Worm (Caenorhabditis elegans) whole organism, young adult: Measurements from ENCODE around the gene Y25C1A.7.

Experiments
- B0019.2 ChIP-seq: fragments of 200-800 bp; sonication (Bioruptor generic); conservative IDR thresholded peaks from 2 replicates; pipeline ENCODE4 v1.3.6; 2022; ENCODE audit warnings: missing genetic modification reagents, missing genetic modification characterization, missing compliant biosample characterization
- B0261.1 ChIP-seq: sonication (generic microtip); optimal IDR thresholded peaks from 2 replicates; lab custom pipeline; 2016; ENCODE audit warnings: mild to moderate bottlenecking, missing genetic modification characterization, moderate library complexity, missing compliant biosample characterization
- B0336.3 ChIP-seq: fragments of 200-800 bp; sonication (Bioruptor generic); IDR thresholded peaks from 2 replicates; pipeline ENCODE4 v1.3.6; 2022; ENCODE audit warnings: missing genetic modification characterization, missing compliant biosample characterization
- F23B12.7 ChIP-seq: sonication (generic microtip); optimal IDR thresholded peaks from 2 replicates; lab custom pipeline; 2017; ENCODE audit warnings: missing genetic modification characterization, mild to moderate bottlenecking, missing compliant biosample characterization, antibody characterized with exemption, moderate library complexity; ENCODE audit not compliant: insufficient read depth
- F52B5.7 ChIP-seq: sonication (generic microtip); optimal IDR thresholded peaks from 2 replicates; lab custom pipeline; 2016; ENCODE audit warnings: mild to moderate bottlenecking, missing genetic modification characterization, missing compliant biosample characterization
- F57C9.4 ChIP-seq: sonication (generic microtip); optimal IDR thresholded peaks from 2 replicates; lab custom pipeline; 2017; ENCODE audit warnings: mild to moderate bottlenecking, missing genetic modification characterization, missing compliant biosample characterization
- K11D2.4 ChIP-seq: fragments of 200-800 bp; sonication (Bioruptor generic); IDR thresholded peaks from 2 replicates; pipeline ENCODE4 v1.3.6; 2022; ENCODE audit warnings: missing genetic modification reagents, missing genetic modification characterization, missing compliant biosample characterization
- T07F8.4 ChIP-seq: sonication (generic microtip); optimal IDR thresholded peaks from 2 replicates; lab custom pipeline; 2016; ENCODE audit warnings: mild to moderate bottlenecking, missing genetic modification characterization, moderate library complexity, missing compliant biosample characterization
- Y56A3A.18 ChIP-seq: fragments of 200-800 bp; sonication (Bioruptor generic); IDR thresholded peaks from 2 replicates; pipeline ENCODE4 v1.3.6; 2022; ENCODE audit warnings: missing genetic modification reagents, missing genetic modification characterization, missing compliant biosample characterization
- Y79H2A.3 ChIP-seq: fragments of 200-800 bp; sonication (Bioruptor generic); conservative IDR thresholded peaks from 2 replicates; pipeline ENCODE4 v1.3.6; 2022; ENCODE audit warnings: missing genetic modification reagents, missing genetic modification characterization, missing compliant biosample characterization
- ZK185.1 ChIP-seq: sonication (generic microtip); optimal IDR thresholded peaks from 2 replicates; lab custom pipeline; 2016; ENCODE audit warnings: mild to moderate bottlenecking, missing genetic modification characterization, missing compliant biosample characterization; ENCODE audit not compliant: poor library complexity, severe bottlenecking
- bed-2 ChIP-seq: fragments of 200-800 bp; sonication (Bioruptor generic); IDR thresholded peaks from 2 replicates; pipeline ENCODE4 v1.3.6; 2022; ENCODE audit warnings: missing genetic modification reagents, missing genetic modification characterization, missing compliant biosample characterization
- cebp-1 ChIP-seq, 2 experiments: fragments of 200-800 bp in 1 of 2; sonication (Bioruptor generic) in 1 of 2; sonication (generic microtip) in 1 of 2; IDR thresholded peaks in 1 of 2; optimal IDR thresholded peaks in 1 of 2; 2 replicates each; pipeline versions ENCODE4 v1.3.6 to Lab custom; 2017 to 2022; ENCODE audit warnings: missing compliant biosample characterization in 2 of 2, missing genetic modification characterization in 2 of 2, mild to moderate bottlenecking in 1 of 2, missing genetic modification reagents in 1 of 2, moderate library complexity in 1 of 2
- ceh-100 ChIP-seq: fragments of 200-800 bp; sonication (Bioruptor generic); IDR thresholded peaks from 2 replicates; pipeline ENCODE4 v1.3.6; 2022; ENCODE audit warnings: missing genetic modification reagents, missing genetic modification characterization, missing compliant biosample characterization
- ceh-58 ChIP-seq: fragments of 200-800 bp; sonication (Bioruptor generic); IDR thresholded peaks from 2 replicates; pipeline ENCODE4 v1.3.6; 2022; ENCODE audit warnings: missing genetic modification characterization, missing compliant biosample characterization
- chd-7 ChIP-seq: sonication (generic microtip); optimal IDR thresholded peaks from 2 replicates; lab custom pipeline; 2016; ENCODE audit warnings: mild to moderate bottlenecking, missing genetic modification characterization, moderate library complexity, missing compliant biosample characterization
- die-1 ChIP-seq: sonication (generic microtip); optimal IDR thresholded peaks from 2 replicates; lab custom pipeline; 2016; ENCODE audit warnings: missing genotype, mild to moderate bottlenecking, missing genetic modification characterization, missing compliant biosample characterization
- dpl-1 ChIP-seq: fragments of 150-350 bp; optimal IDR thresholded peaks from 2 replicates; lab custom pipeline; 2014; ENCODE audit warnings: missing biosample characterization, missing genetic modification reagents, missing genetic modification characterization
- efl-1 ChIP-seq: fragments of 150-350 bp; optimal IDR thresholded peaks from 2 replicates; lab custom pipeline; 2014; ENCODE audit warnings: missing biosample characterization, missing genetic modification reagents, missing genetic modification characterization
- fkh-3 ChIP-seq: sonication (generic microtip); optimal IDR thresholded peaks from 2 replicates; lab custom pipeline; 2016; ENCODE audit warnings: mild to moderate bottlenecking, missing genetic modification characterization, missing compliant biosample characterization
- hlh-26 ChIP-seq: fragments of 200-800 bp; sonication (Bioruptor generic); conservative IDR thresholded peaks from 2 replicates; pipeline ENCODE4 v1.3.6; 2022; ENCODE audit warnings: missing genetic modification reagents, missing genetic modification characterization, missing compliant biosample characterization
- hmg-1.2 ChIP-seq: fragments of 200-800 bp; sonication (Bioruptor generic); IDR thresholded peaks from 2 replicates; pipeline ENCODE4 v1.3.6; 2022; ENCODE audit warnings: missing genetic modification reagents, missing genetic modification characterization, missing compliant biosample characterization
- hrde-1 ChIP-seq: sonication (generic microtip); optimal IDR thresholded peaks from 2 replicates; lab custom pipeline; 2016; ENCODE audit warnings: missing genetic modification characterization, mild to moderate bottlenecking, missing compliant biosample characterization, moderate library complexity, missing genotype, missing genetic modification reagents, borderline replicate concordance
- let-607 ChIP-seq, 2 experiments: fragments of 200-800 bp in 1 of 2; sonication (Bioruptor generic) in 1 of 2; sonication (generic microtip) in 1 of 2; optimal IDR thresholded peaks; 2 replicates each; lab custom pipeline; 2016 to 2018; ENCODE audit warnings: mild to moderate bottlenecking in 2 of 2, missing compliant biosample characterization in 2 of 2, missing genetic modification characterization in 2 of 2, moderate library complexity in 2 of 2, missing genotype in 1 of 2
- lin-26 ChIP-seq: fragments of 200-800 bp; sonication (Bioruptor generic); IDR thresholded peaks from 2 replicates; pipeline ENCODE4 v1.3.6; 2022; ENCODE audit warnings: missing genetic modification reagents, missing genetic modification characterization, missing compliant biosample characterization
- lin-40 ChIP-seq: sonication (generic microtip); optimal IDR thresholded peaks from 2 replicates; lab custom pipeline; 2016; ENCODE audit warnings: missing genetic modification characterization, mild to moderate bottlenecking, missing compliant biosample characterization, missing genotype, missing genetic modification reagents
- lin-54 ChIP-seq: fragments of 200-800 bp; sonication (Bioruptor generic); optimal IDR thresholded peaks from 2 replicates; lab custom pipeline; 2018; ENCODE audit warnings: mild to moderate bottlenecking, missing genetic modification characterization, missing compliant biosample characterization
- madf-6 ChIP-seq: fragments of 200-800 bp; sonication (Bioruptor generic); IDR thresholded peaks from 2 replicates; pipeline ENCODE4 v1.3.6; 2022; ENCODE audit warnings: missing genetic modification reagents, missing genetic modification characterization, missing compliant biosample characterization
- mcd-1 ChIP-seq: fragments of 200-800 bp; sonication (Bioruptor generic); IDR thresholded peaks from 2 replicates; pipeline ENCODE4 v1.3.6; 2022; ENCODE audit warnings: missing genetic modification reagents, missing genetic modification characterization, missing compliant biosample characterization
- nhr-90 ChIP-seq: sonication (generic microtip); optimal IDR thresholded peaks from 2 replicates; lab custom pipeline; 2016; ENCODE audit warnings: missing genotype, mild to moderate bottlenecking, missing genetic modification characterization, missing compliant biosample characterization
- pbrm-1 ChIP-seq: fragments of 200-800 bp; sonication (Bioruptor generic); IDR thresholded peaks from 2 replicates; pipeline ENCODE4 v1.3.6; 2022; ENCODE audit warnings: missing genetic modification reagents, missing genetic modification characterization, missing compliant biosample characterization
- rcor-1 ChIP-seq: fragments of 200-800 bp; sonication (Bioruptor generic); IDR thresholded peaks from 2 replicates; pipeline ENCODE4 v1.3.6; 2022; ENCODE audit warnings: missing genetic modification reagents, missing genetic modification characterization, missing compliant biosample characterization
- rpc-1 ChIP-seq, 2 experiments: fragments of 150-350 bp in 1 of 2; sonication (generic microtip) in 1 of 2; optimal IDR thresholded peaks; 2 replicates each; lab custom pipeline; 2014 to 2018; ENCODE audit warnings: missing biosample characterization in 1 of 2, missing genetic modification characterization in 1 of 2, missing genetic modification reagents in 1 of 2, missing genotype in 1 of 2
- snpc-1.3 ChIP-seq: sonication (generic microtip); optimal IDR thresholded peaks from 2 replicates; lab custom pipeline; 2017; ENCODE audit warnings: missing genetic modification characterization, mild to moderate bottlenecking, missing compliant biosample characterization, antibody characterized with exemption, moderate library complexity, missing genotype, missing genetic modification reagents; ENCODE audit not compliant: insufficient read depth
- snpc-3.4 ChIP-seq: sonication (generic microtip); optimal IDR thresholded peaks from 2 replicates; lab custom pipeline; 2017; ENCODE audit warnings: missing genetic modification characterization, mild to moderate bottlenecking, missing compliant biosample characterization, antibody characterized with exemption, moderate library complexity, missing genotype, missing genetic modification reagents
- snpc-4 ChIP-seq, 5 experiments: fragments of 150-350 bp in 1 of 5; sonication (generic microtip) in 4 of 5; optimal IDR thresholded peaks; 2 replicates each; lab custom pipeline; 2014 to 2018; ENCODE audit warnings: missing genetic modification characterization in 5 of 5, missing biosample characterization in 3 of 5, antibody characterized with exemption in 2 of 5, mild to moderate bottlenecking in 2 of 5, missing compliant biosample characterization in 2 of 5, missing genotype in 2 of 5, moderate library complexity in 2 of 5, missing genetic modification reagents in 1 of 5
- sptf-2 ChIP-seq: fragments of 200-800 bp; sonication (Bioruptor generic); optimal IDR thresholded peaks from 2 replicates; lab custom pipeline; 2018; ENCODE audit warnings: mild to moderate bottlenecking, missing genetic modification characterization, missing compliant biosample characterization
- tbp1 ChIP-seq: fragments of 200-800 bp; sonication (Bioruptor generic); optimal IDR thresholded peaks from 2 replicates; lab custom pipeline; 2018; ENCODE audit warnings: mild to moderate bottlenecking, missing genetic modification characterization, missing compliant biosample characterization
- unc-130 ChIP-seq: sonication (generic microtip); optimal IDR thresholded peaks from 2 replicates; lab custom pipeline; 2016; ENCODE audit warnings: missing genetic modification reagents, missing genetic modification characterization, missing compliant biosample characterization
- xnd-1 ChIP-seq: sonication (generic microtip); optimal IDR thresholded peaks from 2 replicates; lab custom pipeline; 2016; ENCODE audit warnings: missing genotype, missing genetic modification reagents, missing genetic modification characterization, missing compliant biosample characterization
- ztf-18 ChIP-seq: sonication (generic microtip); optimal IDR thresholded peaks from 2 replicates; lab custom pipeline; 2016; ENCODE audit warnings: missing genotype, mild to moderate bottlenecking, missing genetic modification characterization, missing compliant biosample characterization
- ztf-25 ChIP-seq: fragments of 200-800 bp; sonication (Bioruptor generic); IDR thresholded peaks from 2 replicates; pipeline ENCODE4 v1.3.6; 2022; ENCODE audit warnings: missing genetic modification reagents, missing genetic modification characterization, missing compliant biosample characterization
- ztf-6 ChIP-seq: fragments of 200-800 bp; sonication (Bioruptor generic); IDR thresholded peaks from 2 replicates; pipeline ENCODE4 v1.3.6; 2022; ENCODE audit warnings: missing genetic modification reagents, missing genetic modification characterization, missing compliant biosample characterization

Gene Y25C1A.7

DNA sequence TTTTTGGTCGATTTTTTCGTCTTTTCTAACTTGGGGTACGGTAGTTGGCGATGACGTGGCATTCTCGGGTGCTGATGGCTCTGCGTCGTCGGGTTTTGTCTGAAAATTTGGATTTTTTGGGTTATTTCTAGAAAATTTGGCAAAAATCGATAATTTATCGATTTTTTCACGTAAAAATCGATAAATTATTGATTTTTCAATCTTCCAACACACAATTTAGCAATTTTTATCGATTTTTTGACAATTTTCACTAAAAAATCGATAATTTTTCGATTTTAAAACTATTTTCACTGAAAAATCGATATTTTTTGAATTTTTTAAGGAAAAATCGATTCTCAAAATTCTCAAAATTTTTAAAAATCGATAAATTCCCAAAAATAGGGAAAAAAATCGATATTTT is 8.0 kb downstream of the Y25C1A.7 start:
- TF ChIP-seq ZK185.1 (tag; lab: Kevin White, UChicago) = no peak
- TF ChIP-seq B0336.3 (GFP tag; lab: Robert Waterston, UW) = no peak
- TF ChIP-seq Y79H2A.3 (GFP tag; lab: Robert Waterston, UW) = no peak
- no peak for TF ChIP-seq rcor-1 (GFP tag; lab: Robert Waterston, UW)
- TF ChIP-seq fkh-3 (tag; lab: Kevin White, UChicago) = no peak
- no peak for TF ChIP-seq bed-2 (GFP tag; lab: Robert Waterston, UW)
- TF ChIP-seq B0019.2 = no peak
- TF ChIP-seq snpc-3.4 (tag; lab: Kevin White, UChicago) = no peak

- peak; percentile 95 for TF ChIP-seq tbp1 (GFP tag; lab: Kevin White, UChicago)
- peak; percentile 53; the same call in 1 of the 2 replicates for TF ChIP-seq ceh-100 (GFP tag; lab: Robert Waterston, UW)
- TF ChIP-seq unc-130 (GFP tag; lab: Kevin White, UChicago) = peak; percentile 65
- peak; percentile 79 for TF ChIP-seq hmg-1.2 (GFP tag; lab: Robert Waterston, UW)
- peak; percentile 26 for TF ChIP-seq T07F8.4 (tag; lab: Kevin White, UChicago)
- no peak for TF ChIP-seq ceh-58 (GFP tag; lab: Robert Waterston, UW)
- TF ChIP-seq rcor-1 (GFP tag; lab: Robert Waterston, UW) = peak; percentile 56; the same call in 1 of the 2 replicates
- TF ChIP-seq die-1 (tag; lab: Kevin White, UChicago) = peak; percentile 8
- TF ChIP-seq ztf-18 (tag; lab: Kevin White, UChicago) = peak; percentile 52
- no peak for TF ChIP-seq ztf-25 (GFP tag; lab: Robert Waterston, UW)
- TF ChIP-seq nhr-90 (tag; lab: Kevin White, UChicago) = peak; percentile 69
- peak; percentile 4 for TF ChIP-seq dpl-1
- TF ChIP-seq F23B12.7 (tag; lab: Kevin White, UChicago) = peak; percentile 70
- TF ChIP-seq F57C9.4 (tag; lab: Kevin White, UChicago) = no peak
- TF ChIP-seq sptf-2 (GFP tag; lab: Kevin White, UChicago) = no peak
- TF ChIP-seq let-607 (tag; optimal IDR thresholded peaks at IDR 0.05; lab: Kevin White, UChicago) = peak; percentile 2 to 5
- 0 out of 2 replicates have a peak, but pooled peaks have one; percentile 12 for TF ChIP-seq cebp-1 (GFP tag; IDR thresholded peaks at IDR 0.05; lab: Robert Waterston, UW)
- peak; percentile 58 for TF ChIP-seq cebp-1 (tag; optimal IDR thresholded peaks at IDR 0.05; lab: Kevin White, UChicago)
- TF ChIP-seq snpc-3.4 (tag; lab: Kevin White, UChicago) = peak; percentile 34
- TF ChIP-seq madf-6 = peak; percentile 73
- TF ChIP-seq K11D2.4 (GFP tag; lab: Robert Waterston, UW) = 0 out of 2 replicates have a peak, but pooled peaks have one; percentile 33
- TF ChIP-seq lin-54 = peak; percentile 51
- TF ChIP-seq B0261.1 (tag; lab: Kevin White, UChicago) = peak; percentile 94
- TF ChIP-seq snpc-1.3 (tag; lab: Kevin White, UChicago) = peak; percentile 56
- TF ChIP-seq B0336.3 (GFP tag; lab: Robert Waterston, UW) = peak; percentile 45; the same call in 1 of the 2 replicates
- 0 out of 2 replicates have a peak, but pooled peaks have one; percentile 21 for TF ChIP-seq ztf-6 (GFP tag; lab: Robert Waterston, UW)
- no peak for TF ChIP-seq efl-1
- TF ChIP-seq snpc-4 (GFP tag; optimal IDR thresholded peaks at IDR 0.05; lab: Kevin White, UChicago) = peak; percentile 39
- TF ChIP-seq snpc-4 (tag; optimal IDR thresholded peaks at IDR 0.05; lab: Kevin White, UChicago) = peak in 3 of 4 experiments; percentile 41 to 62 (median 43)
- no peak; the same call in 1 of the 2 replicates for TF ChIP-seq pbrm-1 (GFP tag; lab: Robert Waterston, UW)
- TF ChIP-seq chd-7 (tag; lab: Kevin White, UChicago) = no peak
- peak; percentile 66 for TF ChIP-seq hrde-1 (tag; lab: Kevin White, UChicago)
- TF ChIP-seq rpc-1 (optimal IDR thresholded peaks at IDR 0.05; lab: Kevin White, UChicago) = peak; percentile 82
- TF ChIP-seq rpc-1 (tag; optimal IDR thresholded peaks at IDR 0.05; lab: Kevin White, UChicago) = peak; percentile 84
- TF ChIP-seq hlh-26 (GFP tag; lab: Robert Waterston, UW) = no peak
- no peak for TF ChIP-seq Y56A3A.18 (GFP tag; lab: Robert Waterston, UW)
- peak; percentile 48 for TF ChIP-seq lin-40
- TF ChIP-seq xnd-1 (tag; lab: Kevin White, UChicago) = peak; percentile 11
- no peak; the same call in 1 of the 2 replicates for TF ChIP-seq lin-26 (GFP tag; lab: Robert Waterston, UW)
- TF ChIP-seq mcd-1 (GFP tag; lab: Robert Waterston, UW) = peak; percentile 54
- TF ChIP-seq F52B5.7 = no peak
Observed at ce11 chrII:3062222-3062621, 8.6 kb downstream of the Y25C1A.7 start.
